Fruit fly (Drosophila melanogaster): ENCODE measurements around the gene CG3942.

DNA sequence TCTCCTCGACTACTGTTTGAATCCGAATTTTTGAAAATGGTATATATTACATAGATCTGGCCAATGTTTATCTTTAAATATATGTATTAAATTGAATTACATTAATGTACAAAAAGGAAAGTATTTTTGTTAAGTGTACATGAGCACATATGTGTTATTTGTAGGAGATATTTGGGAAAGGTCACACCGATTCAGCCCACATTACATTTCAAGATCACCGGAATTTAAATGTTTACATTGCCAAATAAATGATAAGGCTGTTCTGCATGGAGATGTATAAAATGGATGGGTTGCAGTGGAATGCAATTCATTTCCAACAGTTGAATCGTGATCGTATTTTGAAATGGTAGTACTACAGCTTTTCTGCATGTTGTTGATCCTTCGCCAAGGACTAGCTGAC, 24.9 kb upstream of the CG3942 start, which contains the start of gene CG3916:
- TF ChIP-seq Pif1B (GFP tag; optimal IDR thresholded peaks at IDR 0.05) (no peak), D1 (tag; optimal IDR thresholded peaks at IDR 0.05) (no peak), Pif1A (GFP tag; optimal IDR thresholded peaks at IDR 0.05) (no peak), Snoo (tag; optimal IDR thresholded peaks at IDR 0.05) (no peak), CG17806 (tag; optimal IDR thresholded peaks at IDR 0.05) (no peak)
